Fruit fly (Drosophila melanogaster) whole organism, prepupa: ENCODE measurements around the gene CG34015.

ENCODE experiments used
- CG10631 ChIP-seq: fragments of 200-800 bp; sonication (Bioruptor generic); optimal IDR thresholded peaks from 2 replicates; lab custom pipeline; 2016; ENCODE audit warnings: missing biosample characterization, missing genetic modification characterization
- CG10669 ChIP-seq: fragments of 200-800 bp; sonication (Bioruptor generic); optimal IDR thresholded peaks from 3 replicates; lab custom pipeline; 2018; ENCODE audit warnings: missing biosample characterization, mild to moderate bottlenecking, missing genetic modification characterization, moderate library complexity
- CG11294 ChIP-seq: fragments of 200-800 bp; sonication (Bioruptor generic); IDR thresholded peaks from 2 replicates; pipeline ENCODE4 v1.3.6; 2022; ENCODE audit warnings: missing biosample characterization, missing genetic modification characterization
- CG11762 ChIP-seq: fragments of 200-800 bp; sonication (Bioruptor generic); optimal IDR thresholded peaks from 3 replicates; lab custom pipeline; 2016; ENCODE audit warnings: missing biosample characterization, missing genetic modification characterization; ENCODE audit not compliant: insufficient read depth
- CG11902 ChIP-seq: fragments of 200-800 bp; sonication (Bioruptor generic); optimal IDR thresholded peaks from 3 replicates; lab custom pipeline; 2016; ENCODE audit warnings: missing biosample characterization, missing genetic modification characterization
- CG15336 ChIP-seq: fragments of 200-800 bp; sonication (Bioruptor generic); IDR thresholded peaks from 2 replicates; pipeline ENCODE4 v1.3.6; 2022; ENCODE audit warnings: missing biosample characterization, missing genetic modification characterization
- CG16779 ChIP-seq: fragments of 200-800 bp; sonication (Bioruptor generic); optimal IDR thresholded peaks from 3 replicates; lab custom pipeline; 2017; ENCODE audit warnings: missing biosample characterization, mild to moderate bottlenecking, missing genetic modification characterization
- CG3032 ChIP-seq: fragments of 200-800 bp; optimal IDR thresholded peaks from 2 replicates; lab custom pipeline; 2019; ENCODE audit warnings: missing biosample characterization, mild to moderate bottlenecking, missing genetic modification characterization, moderate library complexity
- CG31627 ChIP-seq: fragments of 200-800 bp; sonication (Bioruptor generic); optimal IDR thresholded peaks from 3 replicates; lab custom pipeline; 2016; ENCODE audit warnings: missing biosample characterization, missing genetic modification characterization
- CG32006 ChIP-seq: fragments of 200-800 bp; sonication (Bioruptor generic); optimal IDR thresholded peaks from 3 replicates; lab custom pipeline; 2017; ENCODE audit warnings: missing biosample characterization, mild to moderate bottlenecking, missing genetic modification characterization
- CG34406 ChIP-seq: fragments of 200-800 bp; sonication (Bioruptor generic); optimal IDR thresholded peaks from 3 replicates; lab custom pipeline; 2016; ENCODE audit warnings: missing biosample characterization, missing genetic modification characterization
- CG3919 ChIP-seq: fragments of 200-800 bp; sonication (Bioruptor generic); optimal IDR thresholded peaks from 3 replicates; lab custom pipeline; 2016; ENCODE audit warnings: missing biosample characterization, missing genetic modification characterization
- CG4318 ChIP-seq: fragments of 200-800 bp; sonication (Bioruptor generic); optimal IDR thresholded peaks from 3 replicates; lab custom pipeline; 2017; ENCODE audit warnings: missing biosample characterization, mild to moderate bottlenecking, missing genetic modification characterization
- CG6163 ChIP-seq: fragments of 200-800 bp; sonication (Bioruptor generic); IDR thresholded peaks from 3 replicates; pipeline ENCODE4 v1.3.6; 2022; ENCODE audit warnings: missing biosample characterization, missing genetic modification characterization
- CG6276 ChIP-seq: fragments of 200-800 bp; sonication (Bioruptor generic); optimal IDR thresholded peaks from 2 replicates; lab custom pipeline; 2017; ENCODE audit warnings: missing biosample characterization, mild to moderate bottlenecking, missing genetic modification characterization
- CG6792 ChIP-seq: fragments of 200-800 bp; sonication (Bioruptor generic); optimal IDR thresholded peaks from 3 replicates; lab custom pipeline; 2016; ENCODE audit warnings: missing biosample characterization, missing genetic modification characterization
- CG6808 ChIP-seq: fragments of 200-800 bp; sonication (Bioruptor generic); optimal IDR thresholded peaks from 3 replicates; lab custom pipeline; 2017; ENCODE audit warnings: missing biosample characterization, missing genetic modification characterization, mild to moderate bottlenecking, moderate library complexity, missing genetic modification reagents
- CG6854 ChIP-seq: fragments of 200-800 bp; sonication (Bioruptor generic); optimal IDR thresholded peaks from 2 replicates; lab custom pipeline; 2017; ENCODE audit warnings: missing biosample characterization, mild to moderate bottlenecking, missing genetic modification characterization
- CG7368 ChIP-seq: fragments of 200-800 bp; sonication (Bioruptor generic); optimal IDR thresholded peaks from 3 replicates; lab custom pipeline; 2016; ENCODE audit warnings: missing biosample characterization, missing genetic modification characterization
- CG8119 ChIP-seq: fragments of 200-800 bp; sonication (Bioruptor generic); IDR thresholded peaks from 3 replicates; pipeline ENCODE4 v1.3.6; 2022; ENCODE audit warnings: missing biosample characterization, missing genetic modification characterization
- CG8319 ChIP-seq: fragments of 200-800 bp; sonication (Bioruptor generic); optimal IDR thresholded peaks from 3 replicates; lab custom pipeline; 2016; ENCODE audit warnings: missing biosample characterization, missing genetic modification characterization
- CG8632 ChIP-seq: fragments of 200-800 bp; sonication (Bioruptor generic); optimal IDR thresholded peaks from 3 replicates; lab custom pipeline; 2016; ENCODE audit warnings: missing biosample characterization, missing genetic modification characterization
- CG9139 ChIP-seq: fragments of 200-800 bp; sonication (Bioruptor generic); optimal IDR thresholded peaks from 3 replicates; lab custom pipeline; 2017; ENCODE audit warnings: missing biosample characterization, mild to moderate bottlenecking, missing genetic modification characterization
- Eip75B ChIP-seq: fragments of 200-800 bp; sonication (Bioruptor generic); optimal IDR thresholded peaks from 3 replicates; lab custom pipeline; 2016; ENCODE audit warnings: missing biosample characterization, missing genetic modification characterization
- Eip78C ChIP-seq: fragments of 200-800 bp; sonication (Bioruptor generic); peaks from one replicate; lab custom pipeline; 2016; ENCODE audit warnings: missing biosample characterization, missing genetic modification characterization
- Eip93F ChIP-seq: fragments of 200-800 bp; sonication (Bioruptor generic); optimal IDR thresholded peaks from 2 replicates; lab custom pipeline; 2016; ENCODE audit warnings: missing biosample characterization, mild to moderate bottlenecking, missing genetic modification characterization
- Ets21C ChIP-seq: fragments of 200-800 bp; sonication (Bioruptor generic); optimal IDR thresholded peaks from 3 replicates; lab custom pipeline; 2016; ENCODE audit warnings: missing biosample characterization, missing genetic modification characterization
- Ets96B ChIP-seq: fragments of 200-800 bp; optimal IDR thresholded peaks from 2 replicates; lab custom pipeline; 2019; ENCODE audit warnings: missing biosample characterization, mild to moderate bottlenecking, missing genetic modification characterization, moderate library complexity
- Gug ChIP-seq: fragments of 200-800 bp; sonication (Bioruptor generic); IDR thresholded peaks from 2 replicates; pipeline ENCODE4 v1.3.6; 2022; ENCODE audit warnings: missing biosample characterization, missing genetic modification characterization
- Hr4 ChIP-seq: fragments of 200-800 bp; sonication (Bioruptor generic); optimal IDR thresholded peaks from 3 replicates; lab custom pipeline; 2016; ENCODE audit warnings: missing biosample characterization, missing genetic modification characterization
- Lpt ChIP-seq: fragments of 200-800 bp; sonication (Bioruptor generic); optimal IDR thresholded peaks from 3 replicates; lab custom pipeline; 2016; ENCODE audit warnings: missing biosample characterization, missing genetic modification characterization
- Met ChIP-seq: fragments of 200-800 bp; sonication (Bioruptor generic); optimal IDR thresholded peaks from 3 replicates; lab custom pipeline; 2016; ENCODE audit warnings: missing biosample characterization, missing genetic modification characterization
- Smox ChIP-seq: fragments of 200-800 bp; sonication (Bioruptor generic); optimal IDR thresholded peaks from 3 replicates; lab custom pipeline; 2016; ENCODE audit warnings: missing biosample characterization, missing genetic modification characterization
- Sox102F ChIP-seq: fragments of 200-800 bp; sonication (Bioruptor generic); optimal IDR thresholded peaks from 2 replicates; lab custom pipeline; 2016; ENCODE audit warnings: missing biosample characterization, mild to moderate bottlenecking, missing genetic modification characterization
- Sox14 ChIP-seq: fragments of 200-800 bp; sonication (Bioruptor generic); optimal IDR thresholded peaks from 3 replicates; lab custom pipeline; 2016; ENCODE audit warnings: missing biosample characterization, missing genetic modification characterization
- Sox15 ChIP-seq: fragments of 200-800 bp; sonication (Bioruptor generic); optimal IDR thresholded peaks from 3 replicates; lab custom pipeline; 2016; ENCODE audit warnings: missing biosample characterization, missing genetic modification characterization
- achi ChIP-seq: fragments of 200-800 bp; sonication (Bioruptor generic); optimal IDR thresholded peaks from 3 replicates; lab custom pipeline; 2016; ENCODE audit warnings: missing biosample characterization, missing genetic modification characterization
- acj6 ChIP-seq: fragments of 200-800 bp; sonication (Bioruptor generic); optimal IDR thresholded peaks from 3 replicates; lab custom pipeline; 2016; ENCODE audit warnings: missing biosample characterization, missing genetic modification characterization
- cyc ChIP-seq: fragments of 200-800 bp; sonication (Bioruptor generic); optimal IDR thresholded peaks from 3 replicates; lab custom pipeline; 2016; ENCODE audit warnings: missing biosample characterization, missing genetic modification characterization
- dac ChIP-seq: fragments of 200-800 bp; sonication (Bioruptor generic); optimal IDR thresholded peaks from 2 replicates; lab custom pipeline; 2017; ENCODE audit warnings: missing biosample characterization, mild to moderate bottlenecking, missing genetic modification characterization
- dsx ChIP-seq: fragments of 200-800 bp; optimal IDR thresholded peaks from 3 replicates; lab custom pipeline; 2019; ENCODE audit warnings: missing biosample characterization, mild to moderate bottlenecking, missing genetic modification characterization, moderate library complexity; ENCODE audit not compliant: poor library complexity, severe bottlenecking
- eg ChIP-seq: fragments of 200-800 bp; sonication (Bioruptor generic); IDR thresholded peaks from 3 replicates; pipeline ENCODE4 v1.3.6; 2022; ENCODE audit warnings: missing biosample characterization, missing genetic modification characterization
- esn ChIP-seq: fragments of 200-800 bp; sonication (Bioruptor generic); optimal IDR thresholded peaks from 2 replicates; lab custom pipeline; 2016; ENCODE audit warnings: missing biosample characterization, mild to moderate bottlenecking, missing genetic modification characterization, moderate library complexity
- fd59A ChIP-seq: fragments of 200-800 bp; sonication (Bioruptor generic); optimal IDR thresholded peaks from 2 replicates; lab custom pipeline; 2017; ENCODE audit warnings: missing biosample characterization, mild to moderate bottlenecking, missing genetic modification characterization, missing genetic modification reagents
- lz ChIP-seq: fragments of 200-800 bp; sonication (Bioruptor generic); optimal IDR thresholded peaks from 3 replicates; lab custom pipeline; 2016; ENCODE audit warnings: missing biosample characterization, missing genetic modification characterization
- net ChIP-seq: fragments of 200-800 bp; sonication (Bioruptor generic); optimal IDR thresholded peaks from 3 replicates; lab custom pipeline; 2016; ENCODE audit warnings: missing biosample characterization, missing genetic modification characterization
- pdm3 ChIP-seq: fragments of 200-800 bp; sonication (Bioruptor generic); optimal IDR thresholded peaks from 3 replicates; lab custom pipeline; 2016; ENCODE audit warnings: missing biosample characterization, missing genetic modification characterization
- salr ChIP-seq, 2 experiments: fragments of 200-800 bp; sonication (Bioruptor generic); optimal IDR thresholded peaks; 3 replicates each; lab custom pipeline; 2016 to 2018; ENCODE audit warnings: missing biosample characterization in 2 of 2, missing genetic modification characterization in 2 of 2, mild to moderate bottlenecking in 1 of 2
- ss ChIP-seq, 2 experiments: fragments of 200-800 bp; sonication (Bioruptor generic); optimal IDR thresholded peaks; 2 replicates in 1 of 2; 3 replicates in 1 of 2; lab custom pipeline; 2017 to 2018; ENCODE audit warnings: mild to moderate bottlenecking in 2 of 2, missing biosample characterization in 2 of 2, missing genetic modification characterization in 2 of 2, moderate library complexity in 1 of 2
- svp ChIP-seq: fragments of 200-800 bp; sonication (Bioruptor generic); peaks from one replicate; lab custom pipeline; 2016; ENCODE audit warnings: missing biosample characterization, missing genetic modification characterization
- topi ChIP-seq: fragments of 200-800 bp; sonication (Bioruptor generic); optimal IDR thresholded peaks from 3 replicates; lab custom pipeline; 2016; ENCODE audit warnings: missing biosample characterization, missing genetic modification characterization
- vri ChIP-seq: fragments of 200-800 bp; sonication (Bioruptor generic); optimal IDR thresholded peaks from 3 replicates; lab custom pipeline; 2016; ENCODE audit warnings: missing biosample characterization, mild to moderate bottlenecking, missing genetic modification characterization

CG34015 gene

DNA sequence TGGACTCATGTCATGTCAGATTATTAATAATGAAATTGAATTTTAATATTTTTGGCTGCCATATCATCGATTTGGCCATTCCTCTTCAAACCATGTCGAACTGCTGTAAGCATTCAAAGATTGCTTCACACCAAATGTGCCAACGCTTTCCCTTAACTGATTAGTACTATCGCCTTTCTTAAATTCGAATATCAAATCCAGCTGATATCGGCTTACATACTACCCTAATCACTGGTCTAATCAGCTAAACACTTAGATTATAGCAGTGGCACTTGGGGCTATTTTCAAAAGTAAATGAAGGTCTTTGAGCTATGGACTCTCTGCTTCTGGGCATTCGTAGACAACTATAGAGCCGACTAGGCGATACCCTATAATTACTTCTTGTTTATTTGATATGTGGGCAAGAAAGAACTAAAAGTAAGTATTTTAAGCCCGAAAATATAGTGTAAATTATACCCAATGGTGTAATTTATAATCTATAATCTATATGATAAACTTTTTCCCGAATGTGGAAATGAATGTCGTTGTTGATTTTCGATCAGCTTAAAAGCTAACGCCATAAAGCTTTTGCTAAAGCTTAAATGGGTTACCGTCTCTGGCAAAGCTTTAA lies 44.2 kb downstream of the CG34015 start:
- TF ChIP-seq CG6276 (GFP tag; lab: Kevin White, UChicago) (no peak), CG11294 (GFP tag; lab: Robert Waterston, UW) (peak; percentile 79), CG34406 (GFP tag; lab: Kevin White, UChicago) (peak; percentile 64), salr (GFP tag; optimal IDR thresholded peaks at IDR 0.05; lab: Kevin White, UChicago) (no peak), CG3919 (GFP tag; lab: Kevin White, UChicago) (peak; percentile 74), net (GFP tag; lab: Kevin White, UChicago) (peak; percentile 73), fd59A (GFP tag; lab: Kevin White, UChicago) (no peak), dsx (GFP tag; lab: Kevin White, UChicago) (no peak), CG8319 (GFP tag; lab: Kevin White, UChicago) (peak; percentile 31), cyc (GFP tag; lab: Kevin White, UChicago) (peak; percentile 48), Eip75B (GFP tag; lab: Kevin White, UChicago) (no peak), CG6854 (GFP tag; lab: Kevin White, UChicago) (no peak), CG6808 (GFP tag; lab: Kevin White, UChicago) (no peak), Hr4 (peak; percentile 83), CG8632 (GFP tag; lab: Kevin White, UChicago) (peak; percentile 66), Ets21C (GFP tag; lab: Kevin White, UChicago) (peak; percentile 24), CG11902 (GFP tag; lab: Kevin White, UChicago) (peak; percentile 18), Sox15 (peak; percentile 35), CG10669 (GFP tag; lab: Kevin White, UChicago) (no peak), CG31627 (peak; percentile 46), CG6792 (GFP tag; lab: Kevin White, UChicago) (peak; percentile 68), esn (GFP tag; lab: Kevin White, UChicago) (no peak), CG15336 (GFP tag; lab: Robert Waterston, UW) (peak; percentile 90), CG3032 (tag; lab: Kevin White, UChicago) (no peak), Gug (GFP tag; lab: Robert Waterston, UW) (peak; percentile 75), pdm3 (GFP tag; lab: Kevin White, UChicago) (peak; percentile 80), CG7368 (peak; percentile 41), Eip93F (peak; percentile 45), CG6163 (GFP tag; lab: Robert Waterston, UW) (peak; percentile 82), CG8119 (GFP tag; lab: Robert Waterston, UW) (peak; percentile 84), Lpt (GFP tag; lab: Kevin White, UChicago) (peak; percentile 62), ss (GFP tag; optimal IDR thresholded peaks at IDR 0.05; lab: Kevin White, UChicago) (no peak), svp (GFP tag; lab: Kevin White, UChicago) (peak; percentile 86), CG11762 (GFP tag; lab: Kevin White, UChicago) (peak; percentile 54), eg (GFP tag; lab: Robert Waterston, UW) (peak; percentile 89), CG4318 (GFP tag; lab: Kevin White, UChicago) (peak; percentile 38), CG16779 (tag; lab: Kevin White, UChicago) (peak; percentile 41), CG9139 (GFP tag; lab: Kevin White, UChicago) (no peak), vri (GFP tag; lab: Kevin White, UChicago) (peak; percentile 90), Met (GFP tag; lab: Kevin White, UChicago) (no peak), Smox (GFP tag; lab: Kevin White, UChicago) (no peak), Eip78C (GFP tag; lab: Kevin White, UChicago) (peak; percentile 92), topi (GFP tag; lab: Kevin White, UChicago) (no peak), Ets96B (tag; lab: Kevin White, UChicago) (peak; percentile 63), achi (GFP tag; lab: Kevin White, UChicago) (no peak), lz (GFP tag; lab: Kevin White, UChicago) (no peak), CG32006 (GFP tag; lab: Kevin White, UChicago) (peak; percentile 79), dac (GFP tag; lab: Kevin White, UChicago) (peak; percentile 38), Sox102F (peak; percentile 49), acj6 (GFP tag; lab: Kevin White, UChicago) (no peak), CG10631 (GFP tag; lab: Kevin White, UChicago) (peak; percentile 53), Sox14 (no peak)
- TF ChIP-seq, all 60 proteins: peak for 33
